Worm (Caenorhabditis elegans) whole organism, young adult: Measurements from ENCODE around the gene F22E5.8.
"Not testable (repeated sequence)": the region's sequence is repeated elsewhere in the genome, so short reads cannot be mapped to it uniquely, and the experiment has no call there.

Experiments used
- F22D6.2 ChIP-seq: sonication (generic microtip); optimal IDR thresholded peaks from 2 replicates; lab custom pipeline; 2016; ENCODE audit warnings: mild to moderate bottlenecking, missing genetic modification characterization, missing compliant biosample characterization
- F23B12.7 ChIP-seq: sonication (generic microtip); optimal IDR thresholded peaks from 2 replicates; lab custom pipeline; 2017; ENCODE audit warnings: missing genetic modification characterization, mild to moderate bottlenecking, missing compliant biosample characterization, antibody characterized with exemption, moderate library complexity; ENCODE audit not compliant: insufficient read depth
- F33H1.4 ChIP-seq: fragments of 200-800 bp; sonication (Bioruptor generic); IDR thresholded peaks from 2 replicates; pipeline ENCODE4 v1.3.6; 2022; ENCODE audit warnings: missing genetic modification reagents, missing genetic modification characterization, missing compliant biosample characterization
- F49E8.2 ChIP-seq: sonication (generic microtip); optimal IDR thresholded peaks from 3 replicates; lab custom pipeline; 2017; ENCODE audit warnings: missing genetic modification characterization, mild to moderate bottlenecking, missing compliant biosample characterization, antibody characterized with exemption, moderate library complexity; ENCODE audit not compliant: insufficient read depth
- Y53F4B.3 ChIP-seq: fragments of 200-800 bp; sonication (Bioruptor generic); IDR thresholded peaks from 2 replicates; pipeline ENCODE4 v1.3.6; 2022; ENCODE audit warnings: missing genetic modification reagents, missing genetic modification characterization, missing compliant biosample characterization
- Y79H2A.3 ChIP-seq: fragments of 200-800 bp; sonication (Bioruptor generic); conservative IDR thresholded peaks from 2 replicates; pipeline ENCODE4 v1.3.6; 2022; ENCODE audit warnings: missing genetic modification reagents, missing genetic modification characterization, missing compliant biosample characterization
- athp-1 ChIP-seq: sonication (generic microtip); optimal IDR thresholded peaks from 2 replicates; lab custom pipeline; 2017; ENCODE audit warnings: mild to moderate bottlenecking, missing genetic modification characterization, missing compliant biosample characterization
- bed-1 ChIP-seq: fragments of 200-800 bp; sonication (Bioruptor generic); IDR thresholded peaks from 2 replicates; pipeline ENCODE4 v1.3.6; 2022; ENCODE audit warnings: missing genetic modification reagents, missing genetic modification characterization, missing compliant biosample characterization
- cebp-2 ChIP-seq: fragments of 200-800 bp; sonication (Bioruptor generic); IDR thresholded peaks from 2 replicates; pipeline ENCODE4 v1.3.6; 2022; ENCODE audit warnings: missing genetic modification characterization, missing compliant biosample characterization
- ceh-40 ChIP-seq: fragments of 200-800 bp; sonication (Bioruptor generic); IDR thresholded peaks from 2 replicates; pipeline ENCODE4 v1.3.6; 2022; ENCODE audit warnings: missing genetic modification characterization, missing compliant biosample characterization
- chd-7 ChIP-seq: sonication (generic microtip); optimal IDR thresholded peaks from 2 replicates; lab custom pipeline; 2016; ENCODE audit warnings: mild to moderate bottlenecking, missing genetic modification characterization, moderate library complexity, missing compliant biosample characterization
- dpl-1 ChIP-seq: fragments of 150-350 bp; optimal IDR thresholded peaks from 2 replicates; lab custom pipeline; 2014; ENCODE audit warnings: missing biosample characterization, missing genetic modification reagents, missing genetic modification characterization
- egrh-3 ChIP-seq: fragments of 200-800 bp; sonication (Bioruptor generic); IDR thresholded peaks from 2 replicates; pipeline ENCODE4 v1.3.6; 2022; ENCODE audit warnings: missing genetic modification reagents, missing genetic modification characterization, missing compliant biosample characterization
- ets-4 ChIP-seq: fragments of 200-800 bp; sonication (Bioruptor generic); optimal IDR thresholded peaks from 2 replicates; lab custom pipeline; 2018; ENCODE audit warnings: mild to moderate bottlenecking, missing genetic modification characterization, missing compliant biosample characterization
- hlh-26 ChIP-seq: fragments of 200-800 bp; sonication (Bioruptor generic); conservative IDR thresholded peaks from 2 replicates; pipeline ENCODE4 v1.3.6; 2022; ENCODE audit warnings: missing genetic modification reagents, missing genetic modification characterization, missing compliant biosample characterization
- hmg-1.2 ChIP-seq: fragments of 200-800 bp; sonication (Bioruptor generic); IDR thresholded peaks from 2 replicates; pipeline ENCODE4 v1.3.6; 2022; ENCODE audit warnings: missing genetic modification reagents, missing genetic modification characterization, missing compliant biosample characterization
- lin-40 ChIP-seq: sonication (generic microtip); optimal IDR thresholded peaks from 2 replicates; lab custom pipeline; 2016; ENCODE audit warnings: missing genetic modification characterization, mild to moderate bottlenecking, missing compliant biosample characterization, missing genotype, missing genetic modification reagents
- madf-10 ChIP-seq: sonication (generic microtip); optimal IDR thresholded peaks from 2 replicates; lab custom pipeline; 2016; ENCODE audit warnings: mild to moderate bottlenecking, missing genetic modification characterization, missing compliant biosample characterization
- madf-3 ChIP-seq: fragments of 200-800 bp; sonication (Bioruptor generic); IDR thresholded peaks from 2 replicates; pipeline ENCODE4 v1.3.6; 2022; ENCODE audit warnings: missing genetic modification reagents, missing genetic modification characterization, missing compliant biosample characterization
- mxl-1 ChIP-seq: sonication (generic microtip); optimal IDR thresholded peaks from 2 replicates; lab custom pipeline; 2016; ENCODE audit warnings: missing genetic modification characterization, missing compliant biosample characterization
- nhr-179 ChIP-seq: sonication (generic microtip); optimal IDR thresholded peaks from 2 replicates; lab custom pipeline; 2016; ENCODE audit warnings: mild to moderate bottlenecking, missing genetic modification characterization, missing compliant biosample characterization
- nhr-27 ChIP-seq: fragments of 200-800 bp; sonication (Bioruptor generic); optimal IDR thresholded peaks from 2 replicates; lab custom pipeline; 2018; ENCODE audit warnings: mild to moderate bottlenecking, missing genetic modification characterization, moderate library complexity, missing compliant biosample characterization
- sdz-38 ChIP-seq: sonication (generic microtip); optimal IDR thresholded peaks from 2 replicates; lab custom pipeline; 2016; ENCODE audit warnings: missing genotype, missing genetic modification characterization, missing compliant biosample characterization
- sea-2 ChIP-seq: fragments of 200-800 bp; sonication (Bioruptor generic); IDR thresholded peaks from 2 replicates; pipeline ENCODE4 v1.3.6; 2022; ENCODE audit warnings: missing genetic modification characterization, missing compliant biosample characterization
- tbp1 ChIP-seq: fragments of 200-800 bp; sonication (Bioruptor generic); optimal IDR thresholded peaks from 2 replicates; lab custom pipeline; 2018; ENCODE audit warnings: mild to moderate bottlenecking, missing genetic modification characterization, missing compliant biosample characterization
- tlf-1 ChIP-seq: fragments of 200-800 bp; sonication (Bioruptor generic); optimal IDR thresholded peaks from 2 replicates; lab custom pipeline; 2018; ENCODE audit warnings: mild to moderate bottlenecking, missing genetic modification characterization, missing compliant biosample characterization
- xnd-1 ChIP-seq: sonication (generic microtip); optimal IDR thresholded peaks from 2 replicates; lab custom pipeline; 2016; ENCODE audit warnings: missing genotype, missing genetic modification reagents, missing genetic modification characterization, missing compliant biosample characterization
- ztf-28 ChIP-seq: fragments of 200-800 bp; sonication (Bioruptor generic); IDR thresholded peaks from 2 replicates; pipeline ENCODE4 v1.3.6; 2022; ENCODE audit warnings: missing genetic modification reagents, missing genetic modification characterization, missing compliant biosample characterization
- ztf-3 ChIP-seq: fragments of 200-800 bp; sonication (Bioruptor generic); optimal IDR thresholded peaks from 2 replicates; lab custom pipeline; 2018; ENCODE audit warnings: mild to moderate bottlenecking, missing genetic modification characterization, missing compliant biosample characterization

Gene F22E5.8

DNA sequence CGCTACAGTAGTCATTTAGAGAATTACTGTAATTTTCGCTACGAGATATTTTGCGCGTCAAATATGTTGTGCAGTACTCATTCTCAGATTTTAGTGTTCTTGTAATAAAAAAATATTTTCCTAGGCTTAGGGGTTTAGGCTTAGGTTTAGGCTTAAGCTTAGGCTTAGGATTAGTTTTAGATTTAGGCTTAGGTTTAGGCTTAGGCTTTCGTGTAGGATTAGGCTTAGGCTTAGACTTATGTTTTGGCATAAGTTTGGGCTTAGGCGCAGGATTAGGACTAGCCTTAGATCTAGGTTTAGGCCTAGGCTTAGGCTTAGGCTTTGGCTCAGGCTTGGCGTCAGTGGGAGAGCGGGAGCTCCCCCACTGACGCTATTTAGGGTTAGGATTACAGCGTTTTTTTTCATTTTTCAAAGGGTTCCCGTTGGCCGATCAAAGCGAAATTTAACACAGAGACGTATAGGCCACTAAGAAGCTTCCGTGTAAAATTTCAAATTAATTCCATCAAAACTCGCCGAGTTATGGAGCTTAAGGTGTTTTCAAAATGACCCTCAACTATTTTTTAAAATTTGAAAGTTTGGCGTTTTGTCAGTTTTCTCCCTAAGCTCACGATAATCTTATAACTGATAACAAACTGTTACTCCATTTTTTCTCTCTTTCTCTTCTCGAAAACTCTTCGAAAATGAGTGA, at the start of gene F22E5.8:
Gene F22E5.8, plus strand, starts transcription at position 638 of the 688 bp plus-strand sequence.
- not testable (repeated sequence) for TF ChIP-seq dpl-1 (GFP tag; lab: Kevin White, UChicago); Y79H2A.3 (GFP tag; lab: Robert Waterston, UW); ztf-28 (GFP tag; lab: Robert Waterston, UW)

DNA sequence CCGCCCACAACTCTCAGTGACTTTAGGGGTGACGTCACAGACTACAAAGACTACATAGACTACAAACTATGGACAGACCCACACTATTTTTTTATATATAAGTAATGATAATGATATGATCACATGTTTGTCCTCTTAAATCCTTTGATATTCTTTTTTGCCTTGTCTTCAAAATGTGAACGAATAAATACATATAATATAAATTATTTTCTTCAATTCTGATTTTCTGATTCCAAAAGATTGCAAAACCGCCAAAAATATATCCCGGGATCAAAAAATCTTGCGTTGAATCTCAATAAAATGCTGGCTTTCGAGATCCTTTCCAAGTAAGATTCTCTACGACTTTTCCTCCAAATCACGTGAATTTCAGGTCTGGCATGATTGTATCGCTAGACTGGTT, 39.7 kb upstream of the F22E5.8 start, which contains the start of gene F33H12.1:
Gene F33H12.1, plus strand, starts transcription at position 301 of the 400 bp plus-strand sequence.
- not testable (repeated sequence) for TF ChIP-seq sdz-38 (tag; lab: Kevin White, UChicago); F23B12.7 (tag; lab: Kevin White, UChicago); cebp-2 (GFP tag; lab: Robert Waterston, UW)

DNA sequence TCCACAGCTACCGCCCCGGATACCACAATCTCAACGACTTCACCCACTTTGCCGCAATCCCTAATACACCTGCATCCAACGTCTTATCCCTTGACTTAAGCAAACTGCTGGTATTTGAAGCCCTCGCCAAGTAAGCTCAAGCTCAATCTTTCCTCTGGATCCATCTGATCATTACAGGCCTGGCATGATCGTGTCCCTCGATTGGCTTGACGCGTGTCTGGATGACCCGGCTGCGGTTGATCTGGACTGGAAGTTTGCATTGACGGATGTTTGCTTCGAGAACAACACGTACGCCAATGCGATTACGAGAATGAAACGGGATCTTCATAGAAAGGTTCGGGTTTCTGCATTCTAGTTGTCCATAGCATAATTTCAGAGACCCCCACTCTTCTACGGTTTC, 38.9 kb upstream of the F22E5.8 start:
- TF ChIP-seq F23B12.7 (tag; lab: Kevin White, UChicago) (no peak), madf-3 (GFP tag; lab: Robert Waterston, UW) (no peak), mxl-1 (no peak), xnd-1 (tag; lab: Kevin White, UChicago) (no peak), chd-7 (tag; lab: Kevin White, UChicago) (no peak), bed-1 (GFP tag; lab: Robert Waterston, UW) (no peak), ceh-40 (GFP tag; lab: Robert Waterston, UW) (no peak), hmg-1.2 (no peak), tlf-1 (GFP tag; lab: Kevin White, UChicago) (no peak), ztf-3 (GFP tag; lab: Kevin White, UChicago) (no peak)
- TF ChIP-seq, all 124 proteins: peak for 0

DNA sequence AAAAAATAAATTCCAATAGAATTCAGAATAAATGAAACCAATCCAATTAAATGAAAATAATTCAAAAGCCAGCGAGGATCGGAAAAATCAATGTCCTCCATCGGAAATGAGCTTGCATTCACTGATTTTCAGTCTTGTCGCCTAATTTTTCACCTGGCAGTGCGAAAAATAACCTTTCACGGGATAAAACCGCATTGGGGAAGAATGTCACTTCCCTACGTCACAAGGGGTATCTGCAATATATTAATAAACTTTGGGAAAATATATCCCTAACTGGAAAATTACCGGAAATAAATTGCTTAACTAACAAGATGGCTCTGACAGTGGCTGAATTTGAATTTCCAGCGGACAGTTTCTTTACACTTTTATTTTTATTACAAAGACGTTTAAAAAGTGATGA, 34.5 kb upstream of the F22E5.8 start, which contains the start of gene sri-77:
Gene sri-77, minus strand, starts transcription at position 101 of the 400 bp plus-strand sequence.
- TF ChIP-seq F22D6.2 (tag; lab: Kevin White, UChicago) (no peak), F49E8.2 (tag; lab: Kevin White, UChicago) (no peak), tbp1 (GFP tag; lab: Kevin White, UChicago) (no peak), nhr-179 (no peak), sea-2 (GFP tag; lab: Robert Waterston, UW) (no peak), F33H1.4 (no peak), hlh-26 (GFP tag; lab: Robert Waterston, UW) (no peak), lin-40 (tag; lab: Kevin White, UChicago) (no peak), ztf-3 (GFP tag; lab: Kevin White, UChicago) (no peak), athp-1 (tag; lab: Kevin White, UChicago) (no peak), Y79H2A.3 (GFP tag; lab: Robert Waterston, UW) (no peak), bed-1 (GFP tag; lab: Robert Waterston, UW) (no peak), nhr-27 (tag; lab: Kevin White, UChicago) (no peak), ets-4 (GFP tag; lab: Kevin White, UChicago) (no peak), xnd-1 (tag; lab: Kevin White, UChicago) (no peak), tlf-1 (GFP tag; lab: Kevin White, UChicago) (no peak), madf-10 (no peak), egrh-3 (GFP tag; lab: Robert Waterston, UW) (no peak), Y53F4B.3 (GFP tag; lab: Robert Waterston, UW) (no peak)
- TF ChIP-seq, all 124 proteins: peak for 0
